Fruit fly (Drosophila melanogaster) whole organism, adult: ENCODE results near the gene CG32801.

ENCODE experiments used
- CG11617 ChIP-seq: fragments of 200-800 bp; sonication (Bioruptor generic); optimal IDR thresholded peaks from 2 replicates; lab custom pipeline; 2017; ENCODE audit warnings: mild to moderate bottlenecking, missing biosample characterization, missing genetic modification reagents, missing genetic modification characterization
- CG12768 ChIP-seq: fragments of 200-800 bp; sonication (Bioruptor generic); optimal IDR thresholded peaks from 2 replicates; lab custom pipeline; 2017; ENCODE audit warnings: missing biosample characterization, missing genetic modification characterization, mild to moderate bottlenecking, moderate library complexity, missing genetic modification reagents
- CG14711 ChIP-seq: fragments of 200-800 bp; sonication (Bioruptor generic); optimal IDR thresholded peaks from 2 replicates; lab custom pipeline; 2018; ENCODE audit warnings: missing biosample characterization, mild to moderate bottlenecking, missing genetic modification characterization, moderate library complexity
- CG1620 ChIP-seq: fragments of 200-800 bp; sonication (Bioruptor generic); optimal IDR thresholded peaks from 2 replicates; lab custom pipeline; 2016; ENCODE audit warnings: missing biosample characterization, missing genetic modification characterization
- CG33017 ChIP-seq: fragments of 200-800 bp; sonication (Bioruptor generic); optimal IDR thresholded peaks from 2 replicates; lab custom pipeline; 2018; ENCODE audit warnings: missing biosample characterization, mild to moderate bottlenecking, missing genetic modification characterization, moderate library complexity
- CG5204 ChIP-seq: fragments of 200-800 bp; sonication (Bioruptor generic); optimal IDR thresholded peaks from 2 replicates; lab custom pipeline; 2016; ENCODE audit warnings: missing biosample characterization, missing genetic modification characterization
- CG7045 ChIP-seq: fragments of 200-800 bp; sonication (Bioruptor generic); optimal IDR thresholded peaks from 2 replicates; lab custom pipeline; 2017; ENCODE audit warnings: missing biosample characterization, mild to moderate bottlenecking, missing genetic modification characterization
- CG7101 ChIP-seq: fragments of 200-800 bp; sonication (Bioruptor generic); optimal IDR thresholded peaks from 2 replicates; lab custom pipeline; 2018; ENCODE audit warnings: missing biosample characterization, mild to moderate bottlenecking, missing genetic modification characterization, moderate library complexity
- Clk ChIP-seq: fragments of 200-800 bp; sonication (Bioruptor generic); optimal IDR thresholded peaks from 2 replicates; lab custom pipeline; 2017; ENCODE audit warnings: missing biosample characterization, missing genetic modification characterization
- Crg-1 ChIP-seq: fragments of 200-800 bp; sonication (Bioruptor generic); optimal IDR thresholded peaks from 2 replicates; lab custom pipeline; 2016; ENCODE audit warnings: missing biosample characterization, missing genetic modification characterization
- Hr96 ChIP-seq: fragments of 200-800 bp; sonication (Bioruptor generic); optimal IDR thresholded peaks from 2 replicates; lab custom pipeline; 2016; ENCODE audit warnings: missing biosample characterization, missing genetic modification characterization
- Mnt ChIP-seq: fragments of 200-800 bp; sonication (Bioruptor generic); optimal IDR thresholded peaks from 2 replicates; lab custom pipeline; 2016; ENCODE audit warnings: missing biosample characterization, mild to moderate bottlenecking, missing genetic modification characterization
- bab1 ChIP-seq: fragments of 200-800 bp; sonication (Bioruptor generic); optimal IDR thresholded peaks from 3 replicates; lab custom pipeline; 2019; ENCODE audit warnings: missing biosample characterization, mild to moderate bottlenecking, missing genetic modification characterization, moderate library complexity
- cic ChIP-seq: fragments of 200-800 bp; sonication (Bioruptor generic); optimal IDR thresholded peaks from 2 replicates; lab custom pipeline; 2017; ENCODE audit warnings: missing biosample characterization, mild to moderate bottlenecking, missing genetic modification characterization, moderate library complexity
- cnc ChIP-seq, 2 experiments: fragments of >200 bp; optimal IDR thresholded peaks; 2 replicates each; lab custom pipeline; 2017
- kay ChIP-seq: fragments of 200-800 bp; sonication (Bioruptor generic); peaks from one replicate; lab custom pipeline; 2016; ENCODE audit warnings: missing biosample characterization, missing genetic modification characterization, borderline replicate concordance
- ovo ChIP-seq: fragments of 200-800 bp; sonication (Bioruptor generic); optimal IDR thresholded peaks from 2 replicates; lab custom pipeline; 2016; ENCODE audit warnings: missing biosample characterization, missing genetic modification characterization
- pad ChIP-seq: fragments of 200-800 bp; sonication (Bioruptor generic); optimal IDR thresholded peaks from 3 replicates; lab custom pipeline; 2017; ENCODE audit warnings: missing biosample characterization, missing genetic modification characterization, mild to moderate bottlenecking, moderate library complexity, missing genetic modification reagents
- tj ChIP-seq: fragments of 200-800 bp; sonication (Bioruptor generic); optimal IDR thresholded peaks from 3 replicates; lab custom pipeline; 2017; ENCODE audit warnings: missing biosample characterization, mild to moderate bottlenecking, missing genetic modification characterization, moderate library complexity
- toe ChIP-seq: fragments of 200-800 bp; sonication (Bioruptor generic); optimal IDR thresholded peaks from 2 replicates; lab custom pipeline; 2016; ENCODE audit warnings: missing biosample characterization, missing genetic modification characterization

Gene CG32801

dm6 chrX:1899445-1900085 is 3.4 kb downstream of the CG32801 start:
- no peak for TF ChIP-seq CG12768
- peak; percentile 94 for TF ChIP-seq CG14711 (tag; lab: Kevin White, UChicago)

dm6 chrX:1897384-1897783 is 5.6 kb downstream of the CG32801 start:
- TF ChIP-seq CG33017 (tag; lab: Kevin White, UChicago): no peak
- no peak for TF ChIP-seq pad (GFP tag; lab: Kevin White, UChicago)
- no peak for TF ChIP-seq CG11617 (GFP tag; lab: Kevin White, UChicago)
- TF ChIP-seq cic: no peak

DNA sequence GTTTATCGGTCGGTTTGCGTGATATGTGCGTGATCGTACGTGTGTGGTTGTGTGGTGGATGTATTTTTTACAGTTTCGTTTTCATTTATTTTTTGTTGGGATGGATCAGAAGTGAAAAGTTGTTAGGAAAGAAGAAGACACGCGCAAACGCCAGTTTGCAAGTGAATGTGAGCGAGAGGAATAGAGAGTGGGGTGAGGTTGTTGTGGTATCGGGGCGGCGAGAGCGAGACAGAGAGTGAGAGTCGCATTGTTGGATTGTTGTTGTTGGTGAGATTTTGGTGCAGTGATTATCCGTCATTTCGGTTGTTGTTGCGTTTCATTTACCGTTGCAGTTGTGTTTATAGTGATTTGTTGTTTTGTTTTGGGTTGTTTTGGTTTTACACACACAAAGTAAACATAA is 9.4 kb downstream of the CG32801 start:
- TF ChIP-seq CG12768: no peak
- peak; percentile 8 for TF ChIP-seq cic

DNA sequence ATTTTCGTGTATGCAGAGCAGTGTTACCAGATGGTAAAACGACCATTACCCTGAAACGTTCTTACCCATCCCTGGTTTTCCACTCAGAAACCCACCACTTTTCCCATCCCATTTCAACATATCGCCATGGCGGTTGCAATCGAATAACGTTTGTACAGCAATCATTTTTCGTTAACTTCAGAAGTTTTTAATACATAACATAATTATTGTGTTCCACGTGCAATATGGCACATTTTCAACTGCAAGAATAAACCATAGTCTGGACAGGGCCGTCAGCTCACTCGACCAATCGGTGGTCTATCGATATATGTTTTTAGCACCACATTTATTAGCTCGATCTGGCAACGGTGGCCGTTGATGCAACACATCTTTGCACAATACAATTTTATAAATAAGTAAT is 13.1 kb downstream of the CG32801 start, which contains the start of the genes trr and mRpL16:
Gene trr, minus strand, starts transcription at position 25 of the 400 bp plus-strand sequence.
Gene mRpL16, plus strand, starts transcription at position 331 of the 400 bp plus-strand sequence.
- TF ChIP-seq CG33017 (tag; lab: Kevin White, UChicago): peak; percentile 7
- TF ChIP-seq pad (GFP tag; lab: Kevin White, UChicago): peak; percentile 57
- peak; percentile 54 for TF ChIP-seq CG14711 (tag; lab: Kevin White, UChicago)
- no peak for TF ChIP-seq Hr96 (GFP tag; lab: Kevin White, UChicago)
- TF ChIP-seq CG11617 (GFP tag; lab: Kevin White, UChicago): peak; percentile 64
- TF ChIP-seq toe: no peak
- TF ChIP-seq tj (GFP tag; lab: Kevin White, UChicago): peak; percentile 49
- no peak for TF ChIP-seq Clk
- no peak for TF ChIP-seq CG5204 (GFP tag; lab: Kevin White, UChicago)
- no peak for TF ChIP-seq cic
- peak; percentile 18 for TF ChIP-seq Crg-1 (GFP tag; lab: Kevin White, UChicago)
- TF ChIP-seq cnc (optimal IDR thresholded peaks at IDR 0.05; lab: Kevin White, UChicago): no peak
- TF ChIP-seq CG1620 (GFP tag; lab: Kevin White, UChicago): peak; percentile 53
- TF ChIP-seq bab1 (GFP tag; lab: Kevin White, UChicago): peak; percentile 81
- peak; percentile 65 for TF ChIP-seq Mnt (GFP tag; lab: Kevin White, UChicago)
- TF ChIP-seq CG7045 (GFP tag; lab: Kevin White, UChicago): no peak
- peak; percentile 64 for TF ChIP-seq CG7101 (tag; lab: Kevin White, UChicago)

- TF ChIP-seq ovo (GFP tag; lab: Kevin White, UChicago): no peak
- TF ChIP-seq tj (GFP tag; lab: Kevin White, UChicago): no peak
- TF ChIP-seq Clk: no peak
- TF ChIP-seq CG5204 (GFP tag; lab: Kevin White, UChicago): no peak
- no peak for TF ChIP-seq CG1620 (GFP tag; lab: Kevin White, UChicago)
- TF ChIP-seq CG33017 (tag; lab: Kevin White, UChicago): no peak
- TF ChIP-seq Hr96 (GFP tag; lab: Kevin White, UChicago): no peak
- TF ChIP-seq CG14711 (tag; lab: Kevin White, UChicago): no peak
- TF ChIP-seq CG11617 (GFP tag; lab: Kevin White, UChicago): no peak
- TF ChIP-seq bab1 (GFP tag; lab: Kevin White, UChicago): no peak
Observed at dm6 chrX:1880779-1881178, 22.2 kb downstream of the CG32801 start.

dm6 chrX:1880139-1880556 is 22.8 kb downstream of the CG32801 start, which contains the start of gene Coa8:
Gene Coa8 (plus strand): TSS chrX:1880282.
- TF ChIP-seq CG12768: peak; percentile 29
- peak; percentile 60 for TF ChIP-seq CG11617 (GFP tag; lab: Kevin White, UChicago)
- peak; percentile 78 for TF ChIP-seq CG7101 (tag; lab: Kevin White, UChicago)
- peak; percentile 60 for TF ChIP-seq CG1620 (GFP tag; lab: Kevin White, UChicago)
- peak; percentile 83 for TF ChIP-seq pad (GFP tag; lab: Kevin White, UChicago)
- no peak for TF ChIP-seq kay
- TF ChIP-seq cnc (optimal IDR thresholded peaks at IDR 0.05; lab: Kevin White, UChicago): no peak
- TF ChIP-seq toe: peak; percentile 2
- TF ChIP-seq Mnt (GFP tag; lab: Kevin White, UChicago): peak; percentile 67
- peak; percentile 47 for TF ChIP-seq Crg-1 (GFP tag; lab: Kevin White, UChicago)
- no peak for TF ChIP-seq CG7045 (GFP tag; lab: Kevin White, UChicago)
- TF ChIP-seq tj (GFP tag; lab: Kevin White, UChicago): peak; percentile 42
- peak; percentile 70 for TF ChIP-seq Hr96 (GFP tag; lab: Kevin White, UChicago)
- peak; percentile 16 for TF ChIP-seq CG33017 (tag; lab: Kevin White, UChicago)
- TF ChIP-seq Clk: peak; percentile 11
- TF ChIP-seq CG14711 (tag; lab: Kevin White, UChicago): peak; percentile 43
- TF ChIP-seq ovo (GFP tag; lab: Kevin White, UChicago): peak; percentile 73
- TF ChIP-seq cic: no peak
- peak; percentile 72 for TF ChIP-seq bab1 (GFP tag; lab: Kevin White, UChicago)
- no peak for TF ChIP-seq CG5204 (GFP tag; lab: Kevin White, UChicago)

DNA sequence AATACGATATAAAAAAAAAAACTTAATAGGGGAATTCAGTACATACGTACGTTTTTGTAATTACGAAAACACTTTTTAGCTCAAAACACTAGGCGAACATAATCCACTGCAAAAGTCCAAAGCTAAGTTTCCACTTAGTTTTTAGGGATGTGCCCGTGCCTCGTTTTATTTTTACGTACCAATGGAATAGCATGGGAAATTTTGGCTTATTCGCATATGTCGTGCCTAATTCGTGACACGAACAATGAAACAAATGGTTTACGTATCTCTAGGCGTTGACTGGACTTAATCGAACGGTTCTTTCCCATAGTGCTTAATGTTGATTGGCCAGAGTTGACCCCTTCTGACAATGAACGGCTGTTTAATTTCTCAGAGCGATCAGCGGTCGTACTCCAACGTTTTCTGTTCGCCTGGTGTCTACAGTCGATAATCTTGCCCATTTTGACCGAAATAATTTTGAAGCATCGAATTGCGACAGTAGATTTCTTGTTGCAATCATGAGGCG is 23.3 kb downstream of the CG32801 start, which contains the start of gene CG14818:
Gene CG14818, minus strand, starts transcription at position 169 of the 505 bp plus-strand sequence.
- TF ChIP-seq kay: no peak
- TF ChIP-seq cnc (optimal IDR thresholded peaks at IDR 0.05; lab: Kevin White, UChicago): no peak
- TF ChIP-seq Hr96 (GFP tag; lab: Kevin White, UChicago): peak; percentile 6
- peak; percentile 85 for TF ChIP-seq bab1 (GFP tag; lab: Kevin White, UChicago)
- TF ChIP-seq CG5204 (GFP tag; lab: Kevin White, UChicago): no peak
- TF ChIP-seq CG11617 (GFP tag; lab: Kevin White, UChicago): peak; percentile 55
- peak; percentile 78 for TF ChIP-seq CG1620 (GFP tag; lab: Kevin White, UChicago)
- peak; percentile 99 for TF ChIP-seq pad (GFP tag; lab: Kevin White, UChicago)
- no peak for TF ChIP-seq cic
- TF ChIP-seq Crg-1 (GFP tag; lab: Kevin White, UChicago): no peak
- TF ChIP-seq Mnt (GFP tag; lab: Kevin White, UChicago): peak; percentile 66
- no peak for TF ChIP-seq CG33017 (tag; lab: Kevin White, UChicago)
- TF ChIP-seq CG14711 (tag; lab: Kevin White, UChicago): peak; percentile 47
- peak; percentile 36 for TF ChIP-seq CG12768
- TF ChIP-seq tj (GFP tag; lab: Kevin White, UChicago): peak; percentile 53
- peak; percentile 89 for TF ChIP-seq ovo (GFP tag; lab: Kevin White, UChicago)
- peak; percentile 20 for TF ChIP-seq Clk
- no peak for TF ChIP-seq toe
- no peak for TF ChIP-seq CG7045 (GFP tag; lab: Kevin White, UChicago)
- peak; percentile 69 for TF ChIP-seq CG7101 (tag; lab: Kevin White, UChicago)
